Fruit fly (Drosophila melanogaster) whole organism, embryonic: ENCODE measurements around the gene prd.

Source experiments
- Antp ChIP-seq: fragments of 200-800 bp; sonication (Bioruptor generic); optimal IDR thresholded peaks from 3 replicates; lab custom pipeline; 2016; ENCODE audit warnings: missing biosample characterization, missing genetic modification characterization
- Atf-2 ChIP-seq: fragments of 200-800 bp; sonication (Bioruptor generic); optimal IDR thresholded peaks from 2 replicates; lab custom pipeline; 2016; ENCODE audit warnings: missing biosample characterization, missing genetic modification characterization
- BEAF-32 ChIP-seq: fragments of 200-800 bp; sonication (Bioruptor generic); optimal IDR thresholded peaks from 3 replicates; lab custom pipeline; 2017; ENCODE audit warnings: missing biosample characterization, missing genetic modification characterization, mild to moderate bottlenecking, moderate library complexity, missing genetic modification reagents
- BtbVII ChIP-seq: fragments of 200-800 bp; sonication (Bioruptor generic); optimal IDR thresholded peaks from 3 replicates; lab custom pipeline; 2017; ENCODE audit warnings: missing biosample characterization, mild to moderate bottlenecking, missing genetic modification characterization
- CG10654 ChIP-seq: fragments of 200-800 bp; sonication (Bioruptor generic); optimal IDR thresholded peaks from 2 replicates; lab custom pipeline; 2016; ENCODE audit warnings: missing biosample characterization, missing genetic modification characterization
- CG10959 ChIP-seq: fragments of 200-800 bp; sonication (Bioruptor generic); IDR thresholded peaks from 2 replicates; pipeline ENCODE4 v1.3.6; 2022; ENCODE audit warnings: missing biosample characterization, missing genetic modification characterization
- CG11560 ChIP-seq: fragments of 200-800 bp; sonication (Bioruptor generic); IDR thresholded peaks from 3 replicates; pipeline ENCODE4 v1.3.6; 2022; ENCODE audit warnings: missing biosample characterization, missing genetic modification characterization
- CG12299 ChIP-seq: fragments of 200-800 bp; sonication (Bioruptor generic); optimal IDR thresholded peaks from 2 replicates; lab custom pipeline; 2018; ENCODE audit warnings: missing biosample characterization, mild to moderate bottlenecking, missing genetic modification characterization
- CG13296 ChIP-seq: fragments of 200-800 bp; sonication (Bioruptor generic); optimal IDR thresholded peaks from 3 replicates; lab custom pipeline; 2018; ENCODE audit warnings: missing biosample characterization, mild to moderate bottlenecking, missing genetic modification characterization
- CG14014 ChIP-seq: fragments of 200-800 bp; sonication (Bioruptor generic); IDR thresholded peaks from 2 replicates; pipeline ENCODE4 v1.3.6; 2022; ENCODE audit warnings: missing biosample characterization, missing genetic modification characterization
- CG15073 ChIP-seq: fragments of 200-800 bp; sonication (Bioruptor generic); optimal IDR thresholded peaks from 2 replicates; lab custom pipeline; 2016; ENCODE audit warnings: missing biosample characterization, missing genetic modification characterization
- CG1602 ChIP-seq: fragments of 200-800 bp; sonication (Bioruptor generic); optimal IDR thresholded peaks from 3 replicates; lab custom pipeline; 2016; ENCODE audit warnings: missing biosample characterization, missing genetic modification characterization
- CG17186 ChIP-seq: fragments of 200-800 bp; sonication (Bioruptor generic); optimal IDR thresholded peaks from 3 replicates; lab custom pipeline; 2017; ENCODE audit warnings: missing biosample characterization, missing genetic modification reagents, missing genetic modification characterization
- CG17802 ChIP-seq: fragments of 200-800 bp; sonication (Bioruptor generic); optimal IDR thresholded peaks from 2 replicates; lab custom pipeline; 2018; ENCODE audit warnings: missing biosample characterization, mild to moderate bottlenecking, missing genetic modification characterization, moderate library complexity
- CG2875 ChIP-seq: fragments of 200-800 bp; sonication (Bioruptor generic); optimal IDR thresholded peaks from 2 replicates; lab custom pipeline; 2017; ENCODE audit warnings: missing biosample characterization, mild to moderate bottlenecking, missing genetic modification characterization, missing genetic modification reagents
- CG2889 ChIP-seq: fragments of 200-800 bp; sonication (Bioruptor generic); IDR thresholded peaks from 3 replicates; pipeline ENCODE4 v1.3.6; 2022; ENCODE audit warnings: missing biosample characterization, missing genetic modification characterization
- CG30020 ChIP-seq: fragments of 200-800 bp; optimal IDR thresholded peaks from 2 replicates; lab custom pipeline; 2019; ENCODE audit warnings: missing biosample characterization, mild to moderate bottlenecking, missing genetic modification characterization, moderate library complexity
- CG30431 ChIP-seq: fragments of 200-800 bp; sonication (Bioruptor generic); optimal IDR thresholded peaks from 2 replicates; lab custom pipeline; 2017; ENCODE audit warnings: missing biosample characterization, missing genetic modification characterization
- CG3163 ChIP-seq: fragments of 200-800 bp; sonication (Bioruptor generic); optimal IDR thresholded peaks from 3 replicates; lab custom pipeline; 2016; ENCODE audit warnings: missing biosample characterization, missing genetic modification characterization
- CG4730 ChIP-seq: fragments of 200-800 bp; sonication (Bioruptor generic); IDR thresholded peaks from 2 replicates; pipeline ENCODE4 v1.3.6; 2022; ENCODE audit warnings: missing biosample characterization, missing genetic modification characterization
- CG4854 ChIP-seq: fragments of 200-800 bp; sonication (Bioruptor generic); optimal IDR thresholded peaks from 2 replicates; lab custom pipeline; 2016; ENCODE audit warnings: missing biosample characterization, missing genetic modification characterization, inconsistent platforms
- CG7556 ChIP-seq: fragments of 200-800 bp; sonication (Bioruptor generic); optimal IDR thresholded peaks from 2 replicates; lab custom pipeline; 2017; ENCODE audit warnings: missing biosample characterization, mild to moderate bottlenecking, missing genetic modification characterization
- CG9797 ChIP-seq: fragments of 200-800 bp; sonication (Bioruptor generic); optimal IDR thresholded peaks from 3 replicates; lab custom pipeline; 2018; ENCODE audit warnings: missing biosample characterization, mild to moderate bottlenecking, missing genetic modification characterization
- Dbx ChIP-seq: fragments of 200-800 bp; sonication (Bioruptor generic); IDR thresholded peaks from 3 replicates; pipeline ENCODE4 v1.3.6; 2022; ENCODE audit warnings: missing biosample characterization, missing genetic modification characterization
- Dfd ChIP-seq, 2 experiments: fragments of >200 bp; optimal IDR thresholded peaks; 2 replicates each; lab custom pipeline; 2017; ENCODE audit warnings: missing biosample characterization in 2 of 2, missing genetic modification characterization in 2 of 2
- Dip3 ChIP-seq: fragments of 200-800 bp; sonication (Bioruptor generic); optimal IDR thresholded peaks from 3 replicates; lab custom pipeline; 2016; ENCODE audit warnings: missing biosample characterization, missing genetic modification characterization
- Dref ChIP-seq: fragments of 200-800 bp; sonication (Bioruptor generic); IDR thresholded peaks from 2 replicates; pipeline ENCODE4 v1.3.6; 2022; ENCODE audit warnings: missing biosample characterization, missing genetic modification characterization
- MTF-1 ChIP-seq: fragments of 200-800 bp; sonication (Bioruptor generic); optimal IDR thresholded peaks from 2 replicates; lab custom pipeline; 2018; ENCODE audit warnings: missing biosample characterization, mild to moderate bottlenecking, missing genetic modification characterization, borderline replicate concordance
- Nf-YC ChIP-seq: fragments of 200-800 bp; optimal IDR thresholded peaks from 3 replicates; lab custom pipeline; 2019; ENCODE audit warnings: missing biosample characterization, mild to moderate bottlenecking, missing genetic modification characterization, moderate library complexity
- Scr ChIP-seq: fragments of 200-800 bp; sonication (Bioruptor generic); IDR thresholded peaks from 2 replicates; pipeline ENCODE4 v1.3.6; 2022; ENCODE audit warnings: missing biosample characterization, missing genetic modification characterization; ENCODE audit not compliant: partially characterized antibody
- YL-1 ChIP-seq: fragments of 200-800 bp; sonication (Bioruptor generic); optimal IDR thresholded peaks from 3 replicates; lab custom pipeline; 2017; ENCODE audit warnings: missing biosample characterization, mild to moderate bottlenecking, missing genetic modification characterization
- abd-A ChIP-seq: fragments of 200-800 bp; sonication (Bioruptor generic); optimal IDR thresholded peaks from 3 replicates; lab custom pipeline; 2019; ENCODE audit warnings: missing biosample characterization, mild to moderate bottlenecking, missing genetic modification characterization, moderate library complexity
- bsh ChIP-seq, 2 experiments: fragments of 200-800 bp; sonication (Bioruptor generic); optimal IDR thresholded peaks; 2 replicates each; lab custom pipeline; 2017 to 2018; ENCODE audit warnings: mild to moderate bottlenecking in 2 of 2, missing biosample characterization in 2 of 2, missing genetic modification characterization in 2 of 2, moderate library complexity in 1 of 2
- cg ChIP-seq: fragments of 200-800 bp; sonication (Bioruptor generic); optimal IDR thresholded peaks from 3 replicates; lab custom pipeline; 2019; ENCODE audit warnings: missing biosample characterization, mild to moderate bottlenecking, missing genetic modification characterization, moderate library complexity
- danr ChIP-seq: fragments of 200-800 bp; sonication (Bioruptor generic); IDR thresholded peaks from 2 replicates; pipeline ENCODE4 v1.3.6; 2022; ENCODE audit warnings: missing biosample characterization, missing genetic modification characterization
- en ChIP-seq: fragments of 200-800 bp; sonication (Bioruptor generic); optimal IDR thresholded peaks from 2 replicates; lab custom pipeline; 2016; ENCODE audit warnings: missing biosample characterization, missing genetic modification characterization
- eve ChIP-seq, 2 experiments: fragments of >200 bp; optimal IDR thresholded peaks; 2 replicates each; lab custom pipeline; 2017; ENCODE audit warnings: missing biosample characterization in 2 of 2, missing genetic modification characterization in 2 of 2
- gcm ChIP-seq: fragments of 200-800 bp; sonication (Bioruptor generic); optimal IDR thresholded peaks from 2 replicates; lab custom pipeline; 2019; ENCODE audit warnings: missing biosample characterization, mild to moderate bottlenecking, missing genetic modification characterization, moderate library complexity
- hth ChIP-seq: fragments of >200 bp; optimal IDR thresholded peaks from 2 replicates; lab custom pipeline; 2017; ENCODE audit warnings: inconsistent platforms
- insv ChIP-seq, 2 experiments: fragments of 200-800 bp; sonication (Bioruptor generic); optimal IDR thresholded peaks; 3 replicates each; lab custom pipeline; 2016 to 2018; ENCODE audit warnings: missing biosample characterization in 2 of 2, missing genetic modification characterization in 2 of 2
- inv ChIP-seq: fragments of 200-800 bp; sonication (Bioruptor generic); IDR thresholded peaks from 2 replicates; pipeline ENCODE4 v1.3.6; 2022; ENCODE audit warnings: missing biosample characterization, missing genetic modification characterization; ENCODE audit not compliant: partially characterized antibody
- jigr1 ChIP-seq: fragments of 200-800 bp; sonication (Bioruptor generic); IDR thresholded peaks from 3 replicates; pipeline ENCODE4 v1.3.6; 2022; ENCODE audit warnings: missing biosample characterization, missing genetic modification characterization
- maf-S ChIP-seq: fragments of 200-800 bp; sonication (Bioruptor generic); optimal IDR thresholded peaks from 2 replicates; lab custom pipeline; 2016; ENCODE audit warnings: missing biosample characterization, missing genetic modification characterization
- nmo ChIP-seq: fragments of 200-800 bp; sonication (Bioruptor generic); optimal IDR thresholded peaks from 2 replicates; lab custom pipeline; 2018; ENCODE audit warnings: missing biosample characterization, mild to moderate bottlenecking, missing genetic modification characterization, moderate library complexity
- onecut ChIP-seq: fragments of 200-800 bp; sonication (Bioruptor generic); IDR thresholded peaks from 2 replicates; pipeline ENCODE4 v1.3.6; 2022; ENCODE audit warnings: missing biosample characterization, missing genetic modification characterization
- pb ChIP-seq: fragments of 200-800 bp; sonication (Bioruptor generic); optimal IDR thresholded peaks from 3 replicates; lab custom pipeline; 2016; ENCODE audit warnings: missing biosample characterization, missing genetic modification characterization
- pfk ChIP-seq: fragments of 200-800 bp; sonication (Bioruptor generic); optimal IDR thresholded peaks from 2 replicates; lab custom pipeline; 2018; ENCODE audit warnings: missing biosample characterization, mild to moderate bottlenecking, missing genetic modification characterization, moderate library complexity
- sens-2 ChIP-seq: fragments of 200-800 bp; sonication (Bioruptor generic); IDR thresholded peaks from 2 replicates; pipeline ENCODE4 v1.3.6; 2022; ENCODE audit warnings: missing biosample characterization, missing genetic modification characterization
- tup ChIP-seq: fragments of 200-800 bp; sonication (Bioruptor generic); optimal IDR thresholded peaks from 2 replicates; lab custom pipeline; 2016; ENCODE audit warnings: missing biosample characterization, mild to moderate bottlenecking, missing genetic modification characterization, moderate library complexity

The prd gene

dm6 chr2L:12044613-12045350, 40.8 kb downstream of the prd start, which contains the start of gene CG6785 (continued):
- TF ChIP-seq pb (GFP tag; lab: Kevin White, UChicago) (peak; percentile 74), CG17802 (tag; lab: Kevin White, UChicago) (peak; percentile 24), CG30020 (tag; lab: Kevin White, UChicago) (peak; percentile 24), Dref (GFP tag; lab: Robert Waterston, UW) (no peak), MTF-1 (GFP tag; lab: Kevin White, UChicago) (peak; percentile 92), eve (GFP tag; optimal IDR thresholded peaks at IDR 0.05; lab: Kevin White, UChicago) (no peak), maf-S (peak; percentile 66), CG30431 (peak; percentile 19), CG2875 (GFP tag; lab: Kevin White, UChicago) (peak; percentile 96), CG3163 (peak; percentile 72), CG10959 (GFP tag; lab: Robert Waterston, UW) (0 out of 2 replicates have a peak, but pooled peaks have one; percentile 11), tup (peak; percentile 66), Nf-YC (peak; percentile 57), CG17186 (GFP tag; lab: Kevin White, UChicago) (peak; percentile 66), YL-1 (GFP tag; lab: Kevin White, UChicago) (peak; percentile 92), onecut (peak; percentile 74), BEAF-32 (GFP tag; lab: Kevin White, UChicago) (peak; percentile 25), abd-A (tag; lab: Kevin White, UChicago) (peak; percentile 89), insv (GFP tag; optimal IDR thresholded peaks at IDR 0.05; lab: Kevin White, UChicago) (peak in 1 of 2 experiments; percentile 77), Scr (GFP tag; lab: Robert Waterston, UW) (no peak), CG11560 (tag; lab: Robert Waterston, UW) (no peak), bsh (GFP tag; optimal IDR thresholded peaks at IDR 0.05; lab: Kevin White, UChicago) (peak; percentile 73 to 89), Dip3 (GFP tag; lab: Kevin White, UChicago) (peak; percentile 61), Dbx (GFP tag; lab: Robert Waterston, UW) (peak; percentile 70; the same call in 2 of the 3 replicates), sens-2 (GFP tag; lab: Robert Waterston, UW) (peak; percentile 29; the same call in 1 of the 2 replicates), CG1602 (peak; percentile 65), CG7556 (GFP tag; lab: Kevin White, UChicago) (peak; percentile 91), hth (no peak), danr (GFP tag; lab: Robert Waterston, UW) (no peak), CG4730 (no peak), CG2889 (GFP tag; lab: Robert Waterston, UW) (no peak), CG15073 (GFP tag; lab: Kevin White, UChicago) (peak; percentile 9), inv (GFP tag; lab: Robert Waterston, UW) (no peak), cg (GFP tag; lab: Kevin White, UChicago) (peak; percentile 43), BtbVII (peak; percentile 88), nmo (GFP tag; lab: Kevin White, UChicago) (peak; percentile 24), jigr1 (GFP tag; lab: Robert Waterston, UW) (no peak), CG14014 (GFP tag; lab: Robert Waterston, UW) (peak; percentile 85; the same call in 1 of the 2 replicates), Dfd (GFP tag; optimal IDR thresholded peaks at IDR 0.05; lab: Kevin White, UChicago) (no peak), pfk (GFP tag; lab: Kevin White, UChicago) (peak; percentile 73), Antp (GFP tag; lab: Kevin White, UChicago) (peak; percentile 62), Atf-2 (GFP tag; lab: Kevin White, UChicago) (peak; percentile 86), CG12299 (tag; lab: Kevin White, UChicago) (peak; percentile 89), CG13296 (GFP tag; lab: Kevin White, UChicago) (peak; percentile 87), CG9797 (GFP tag; lab: Kevin White, UChicago) (no peak), CG10654 (GFP tag; lab: Kevin White, UChicago) (peak; percentile 72), CG4854 (GFP tag; lab: Kevin White, UChicago) (peak; percentile 83), en (peak; percentile 77), gcm (GFP tag; lab: Kevin White, UChicago) (peak; percentile 91)
